Worm (Caenorhabditis elegans) whole organism, young adult: ENCODE measurements around the gene anmt-2.
"Not testable (repeated sequence)": the region's sequence is repeated elsewhere in the genome, so short reads cannot be mapped to it uniquely, and the experiment has no call there.

Experiments
- B0019.2 ChIP-seq: fragments of 200-800 bp; sonication (Bioruptor generic); conservative IDR thresholded peaks from 2 replicates; pipeline ENCODE4 v1.3.6; 2022; ENCODE audit warnings: missing genetic modification reagents, missing genetic modification characterization, missing compliant biosample characterization
- C17E4.6 ChIP-seq: fragments of 200-800 bp; sonication (Bioruptor generic); IDR thresholded peaks from 2 replicates; pipeline ENCODE4 v1.3.6; 2022; ENCODE audit warnings: missing genetic modification reagents, missing genetic modification characterization, missing compliant biosample characterization
- D2030.7 ChIP-seq: fragments of 200-800 bp; sonication (Bioruptor generic); IDR thresholded peaks from 2 replicates; pipeline ENCODE4 v1.3.6; 2022; ENCODE audit warnings: missing genetic modification reagents, missing genetic modification characterization, missing compliant biosample characterization
- F10E7.11 ChIP-seq: sonication (generic microtip); optimal IDR thresholded peaks from 2 replicates; lab custom pipeline; 2017; ENCODE audit warnings: mild to moderate bottlenecking, missing genetic modification characterization, moderate library complexity, missing compliant biosample characterization
- F39B2.1 ChIP-seq: fragments of 200-800 bp; sonication (Bioruptor generic); IDR thresholded peaks from 2 replicates; pipeline ENCODE4 v1.3.6; 2022; ENCODE audit warnings: missing genetic modification reagents, missing genetic modification characterization, missing compliant biosample characterization
- F52B5.7 ChIP-seq: sonication (generic microtip); optimal IDR thresholded peaks from 2 replicates; lab custom pipeline; 2016; ENCODE audit warnings: mild to moderate bottlenecking, missing genetic modification characterization, missing compliant biosample characterization
- T26A5.8 ChIP-seq: sonication (generic microtip); optimal IDR thresholded peaks from 2 replicates; lab custom pipeline; 2016; ENCODE audit warnings: missing genetic modification characterization, missing compliant biosample characterization
- Y67H2A.10 ChIP-seq: fragments of 200-800 bp; sonication (Bioruptor generic); conservative IDR thresholded peaks from 2 replicates; pipeline ENCODE4 v1.3.6; 2022; ENCODE audit warnings: missing genetic modification reagents, missing genetic modification characterization, missing compliant biosample characterization
- ZK185.1 ChIP-seq: sonication (generic microtip); optimal IDR thresholded peaks from 2 replicates; lab custom pipeline; 2016; ENCODE audit warnings: mild to moderate bottlenecking, missing genetic modification characterization, missing compliant biosample characterization; ENCODE audit not compliant: poor library complexity, severe bottlenecking
- ama-1 ChIP-seq, 3 experiments: fragments of 150-350 bp in 1 of 3; sonication (generic microtip) in 2 of 3; optimal IDR thresholded peaks; 2 replicates each; lab custom pipeline; 2014 to 2018; ENCODE audit warnings: missing biosample characterization in 2 of 3, missing genetic modification characterization in 2 of 3, missing genetic modification reagents in 2 of 3
- athp-1 ChIP-seq: sonication (generic microtip); optimal IDR thresholded peaks from 2 replicates; lab custom pipeline; 2017; ENCODE audit warnings: mild to moderate bottlenecking, missing genetic modification characterization, missing compliant biosample characterization
- cebp-1 ChIP-seq, 2 experiments: fragments of 200-800 bp in 1 of 2; sonication (Bioruptor generic) in 1 of 2; sonication (generic microtip) in 1 of 2; IDR thresholded peaks in 1 of 2; optimal IDR thresholded peaks in 1 of 2; 2 replicates each; pipeline versions ENCODE4 v1.3.6 to Lab custom; 2017 to 2022; ENCODE audit warnings: missing compliant biosample characterization in 2 of 2, missing genetic modification characterization in 2 of 2, mild to moderate bottlenecking in 1 of 2, missing genetic modification reagents in 1 of 2, moderate library complexity in 1 of 2
- die-1 ChIP-seq: sonication (generic microtip); optimal IDR thresholded peaks from 2 replicates; lab custom pipeline; 2016; ENCODE audit warnings: missing genotype, mild to moderate bottlenecking, missing genetic modification characterization, missing compliant biosample characterization
- dpff-1 ChIP-seq: sonication (generic microtip); optimal IDR thresholded peaks from 2 replicates; lab custom pipeline; 2017; ENCODE audit warnings: mild to moderate bottlenecking, missing genetic modification characterization, missing compliant biosample characterization
- dpl-1 ChIP-seq: fragments of 150-350 bp; optimal IDR thresholded peaks from 2 replicates; lab custom pipeline; 2014; ENCODE audit warnings: missing biosample characterization, missing genetic modification reagents, missing genetic modification characterization
- egrh-3 ChIP-seq: fragments of 200-800 bp; sonication (Bioruptor generic); IDR thresholded peaks from 2 replicates; pipeline ENCODE4 v1.3.6; 2022; ENCODE audit warnings: missing genetic modification reagents, missing genetic modification characterization, missing compliant biosample characterization
- ets-4 ChIP-seq: fragments of 200-800 bp; sonication (Bioruptor generic); optimal IDR thresholded peaks from 2 replicates; lab custom pipeline; 2018; ENCODE audit warnings: mild to moderate bottlenecking, missing genetic modification characterization, missing compliant biosample characterization
- him-1 ChIP-seq: sonication (generic microtip); optimal IDR thresholded peaks from 2 replicates; lab custom pipeline; 2016; ENCODE audit warnings: missing genotype, missing genetic modification reagents, missing genetic modification characterization, missing compliant biosample characterization
- lin-35 ChIP-seq, 3 experiments: fragments of 150-350 bp in 2 of 3; sonication (generic microtip) in 1 of 3; optimal IDR thresholded peaks; 2 replicates each; lab custom pipeline; 2014 to 2018; ENCODE audit warnings: missing biosample characterization in 3 of 3, missing genetic modification characterization in 3 of 3, missing genetic modification reagents in 3 of 3
- lsy-27 ChIP-seq: sonication (generic microtip); optimal IDR thresholded peaks from 2 replicates; lab custom pipeline; 2017; ENCODE audit warnings: missing genetic modification characterization, mild to moderate bottlenecking, missing compliant biosample characterization, antibody characterized with exemption, missing genotype, borderline replicate concordance; ENCODE audit not compliant: insufficient read depth
- madf-10 ChIP-seq: sonication (generic microtip); optimal IDR thresholded peaks from 2 replicates; lab custom pipeline; 2016; ENCODE audit warnings: mild to moderate bottlenecking, missing genetic modification characterization, missing compliant biosample characterization
- madf-6 ChIP-seq: fragments of 200-800 bp; sonication (Bioruptor generic); IDR thresholded peaks from 2 replicates; pipeline ENCODE4 v1.3.6; 2022; ENCODE audit warnings: missing genetic modification reagents, missing genetic modification characterization, missing compliant biosample characterization
- mel-28 ChIP-seq: sonication (generic microtip); optimal IDR thresholded peaks from 2 replicates; lab custom pipeline; 2016; ENCODE audit warnings: borderline replicate concordance, mild to moderate bottlenecking, missing genetic modification characterization, missing compliant biosample characterization
- mes-4 ChIP-seq: sonication (generic microtip); optimal IDR thresholded peaks from 2 replicates; lab custom pipeline; 2016; ENCODE audit warnings: missing genotype, missing genetic modification characterization, missing compliant biosample characterization
- nfya-1 ChIP-seq: sonication (generic microtip); optimal IDR thresholded peaks from 2 replicates; lab custom pipeline; 2017; ENCODE audit warnings: antibody characterized with exemption, missing compliant biosample characterization, missing genetic modification characterization, borderline replicate concordance; ENCODE audit not compliant: insufficient read depth
- nhr-120 ChIP-seq: fragments of 200-800 bp; sonication (Bioruptor generic); IDR thresholded peaks from 2 replicates; pipeline ENCODE4 v1.3.6; 2022; ENCODE audit warnings: missing genetic modification characterization, missing compliant biosample characterization
- nhr-179 ChIP-seq: sonication (generic microtip); optimal IDR thresholded peaks from 2 replicates; lab custom pipeline; 2016; ENCODE audit warnings: mild to moderate bottlenecking, missing genetic modification characterization, missing compliant biosample characterization
- pbrm-1 ChIP-seq: fragments of 200-800 bp; sonication (Bioruptor generic); IDR thresholded peaks from 2 replicates; pipeline ENCODE4 v1.3.6; 2022; ENCODE audit warnings: missing genetic modification reagents, missing genetic modification characterization, missing compliant biosample characterization
- repo-1 ChIP-seq: sonication (generic microtip); optimal IDR thresholded peaks from 2 replicates; lab custom pipeline; 2017; ENCODE audit warnings: mild to moderate bottlenecking, missing genetic modification characterization, missing compliant biosample characterization
- sea-2 ChIP-seq: fragments of 200-800 bp; sonication (Bioruptor generic); IDR thresholded peaks from 2 replicates; pipeline ENCODE4 v1.3.6; 2022; ENCODE audit warnings: missing genetic modification characterization, missing compliant biosample characterization
- snpc-1.3 ChIP-seq: sonication (generic microtip); optimal IDR thresholded peaks from 2 replicates; lab custom pipeline; 2017; ENCODE audit warnings: missing genetic modification characterization, mild to moderate bottlenecking, missing compliant biosample characterization, antibody characterized with exemption, moderate library complexity, missing genotype, missing genetic modification reagents; ENCODE audit not compliant: insufficient read depth
- snpc-3.4 ChIP-seq: sonication (generic microtip); optimal IDR thresholded peaks from 2 replicates; lab custom pipeline; 2017; ENCODE audit warnings: missing genetic modification characterization, mild to moderate bottlenecking, missing compliant biosample characterization, antibody characterized with exemption, moderate library complexity, missing genotype, missing genetic modification reagents
- sptf-2 ChIP-seq: fragments of 200-800 bp; sonication (Bioruptor generic); optimal IDR thresholded peaks from 2 replicates; lab custom pipeline; 2018; ENCODE audit warnings: mild to moderate bottlenecking, missing genetic modification characterization, missing compliant biosample characterization
- tbx-9 ChIP-seq: sonication (generic microtip); optimal IDR thresholded peaks from 2 replicates; lab custom pipeline; 2016; ENCODE audit warnings: borderline replicate concordance, missing genetic modification characterization, inconsistent platforms, missing compliant biosample characterization
- unc-62 ChIP-seq: fragments of 150-350 bp; optimal IDR thresholded peaks from 2 replicates; lab custom pipeline; 2014; ENCODE audit warnings: missing biosample characterization, missing genetic modification reagents, missing genetic modification characterization
- ztf-18 ChIP-seq: sonication (generic microtip); optimal IDR thresholded peaks from 2 replicates; lab custom pipeline; 2016; ENCODE audit warnings: missing genotype, mild to moderate bottlenecking, missing genetic modification characterization, missing compliant biosample characterization
- ztf-6 ChIP-seq: fragments of 200-800 bp; sonication (Bioruptor generic); IDR thresholded peaks from 2 replicates; pipeline ENCODE4 v1.3.6; 2022; ENCODE audit warnings: missing genetic modification reagents, missing genetic modification characterization, missing compliant biosample characterization

The anmt-2 gene

DNA sequence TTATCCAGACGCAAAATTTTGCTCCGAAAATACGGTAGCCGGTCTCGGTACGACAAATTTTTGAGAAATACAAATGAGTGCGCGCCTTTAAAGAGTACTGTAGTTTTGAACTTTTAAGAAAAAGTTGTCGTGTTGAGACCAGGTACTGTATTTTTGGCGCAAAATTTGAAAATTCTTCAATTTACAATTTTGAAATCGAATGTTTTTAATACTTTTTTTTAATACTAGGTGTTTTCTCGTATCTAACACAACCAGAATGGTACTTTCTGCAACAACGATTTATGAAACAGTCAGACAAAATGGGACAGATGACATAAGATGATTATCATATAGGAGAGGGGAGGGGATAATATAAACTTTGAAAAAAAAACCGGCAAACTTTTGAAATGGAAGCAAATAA, 38.2 kb upstream of the anmt-2 start (continued):
- TF ChIP-seq dpff-1 (peak; percentile 27), repo-1 (tag; lab: Kevin White, UChicago) (peak; percentile 50), snpc-1.3 (tag; lab: Kevin White, UChicago) (peak; percentile 18), F10E7.11 (tag; lab: Kevin White, UChicago) (peak; percentile 33), sea-2 (GFP tag; lab: Robert Waterston, UW) (no peak)

DNA sequence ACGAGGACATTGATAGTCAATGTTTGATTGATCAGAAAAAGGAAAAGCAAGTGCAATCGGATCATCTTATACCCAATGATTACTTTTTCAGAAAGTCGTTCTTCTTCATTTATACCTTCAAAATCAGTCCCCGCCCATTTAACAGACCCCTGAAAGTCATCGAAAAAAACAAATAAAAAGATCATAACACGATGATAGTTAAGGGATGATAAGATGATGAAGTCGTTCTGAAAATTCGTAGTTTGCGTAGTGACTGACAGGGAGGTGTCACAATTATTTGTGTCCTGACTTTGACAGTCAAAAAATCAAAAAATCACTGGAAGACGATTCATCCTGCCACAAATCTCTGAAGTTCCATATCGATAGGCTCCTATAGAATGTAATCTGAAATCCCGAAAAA, 36.9 kb upstream of the anmt-2 start, which contains the start of gene ugt-66:
TSS of gene ugt-66 (minus strand) at position 101 of the 400 bp plus-strand sequence.
- no peak for TF ChIP-seq D2030.7 (GFP tag; lab: Robert Waterston, UW)
- TF ChIP-seq tbx-9 (tag; lab: Kevin White, UChicago): no peak
- TF ChIP-seq unc-62 (GFP tag; lab: Kevin White, UChicago): no peak
- no peak for TF ChIP-seq mes-4 (tag; lab: Kevin White, UChicago)
- TF ChIP-seq die-1 (tag; lab: Kevin White, UChicago): no peak
- TF ChIP-seq egrh-3 (GFP tag; lab: Robert Waterston, UW): no peak
- TF ChIP-seq ztf-18 (tag; lab: Kevin White, UChicago): no peak
- TF ChIP-seq lsy-27 (tag; lab: Kevin White, UChicago): no peak
- no peak for TF ChIP-seq dpl-1 (GFP tag; lab: Kevin White, UChicago)
- no peak for TF ChIP-seq sptf-2 (GFP tag; lab: Kevin White, UChicago)
- no peak for TF ChIP-seq lin-35 (GFP tag; optimal IDR thresholded peaks at IDR 0.05; lab: Kevin White, UChicago)
- no peak for TF ChIP-seq athp-1 (tag; lab: Kevin White, UChicago)
- TF ChIP-seq him-1: no peak
- no peak for TF ChIP-seq pbrm-1 (GFP tag; lab: Robert Waterston, UW)
- no peak for TF ChIP-seq mel-28
- TF ChIP-seq T26A5.8 (tag; lab: Kevin White, UChicago): no peak

ce11 chrIII:6190810-6191209, 33.3 kb upstream of the anmt-2 start, which contains the start of gene C23G10.5:
C23G10.5 (plus strand) TSS chrIII:6191110.
- TF ChIP-seq ztf-18 (tag; lab: Kevin White, UChicago): no peak
- no peak for TF ChIP-seq egrh-3 (GFP tag; lab: Robert Waterston, UW)

DNA sequence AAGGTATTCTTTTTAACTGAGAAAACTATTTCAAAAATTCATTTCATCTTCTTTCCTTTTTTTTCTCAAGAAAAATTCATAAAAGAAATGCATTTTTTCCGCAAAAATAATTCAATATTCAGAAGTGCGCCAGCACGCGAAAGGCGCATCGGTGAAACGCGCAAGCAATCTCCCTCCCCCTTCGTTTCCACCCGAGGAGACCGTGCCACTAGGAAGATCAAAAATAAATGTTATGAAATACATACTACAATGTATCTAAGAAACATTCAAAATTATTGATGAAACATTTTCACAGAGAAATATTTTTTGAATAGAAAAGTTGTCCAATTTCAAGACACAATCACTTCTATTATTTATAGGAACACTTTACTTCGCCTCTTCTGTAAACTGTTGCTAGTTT, 30.5 kb upstream of the anmt-2 start:
- TF ChIP-seq ztf-18 (tag; lab: Kevin White, UChicago) (peak; percentile 76), cebp-1 (GFP tag; IDR thresholded peaks at IDR 0.05; lab: Robert Waterston, UW) (peak; percentile 68)
- TF ChIP-seq cebp-1 (tag; optimal IDR thresholded peaks at IDR 0.05; lab: Kevin White, UChicago): not testable (repeated sequence)

ce11 chrIII:6183118-6183517, 25.6 kb upstream of the anmt-2 start, which contains the start of gene nas-28:
nas-28 (minus strand) TSS chrIII:6183218.
- TF ChIP-seq sptf-2 (GFP tag; lab: Kevin White, UChicago) (no peak), ZK185.1 (no peak), nhr-120 (GFP tag; lab: Robert Waterston, UW) (no peak), nhr-179 (tag; lab: Kevin White, UChicago) (no peak), lsy-27 (tag; lab: Kevin White, UChicago) (no peak), ama-1 (optimal IDR thresholded peaks at IDR 0.05; lab: Kevin White, UChicago) (no peak), ama-1 (GFP tag; optimal IDR thresholded peaks at IDR 0.05; lab: Kevin White, UChicago) (no peak), F52B5.7 (tag; lab: Kevin White, UChicago) (no peak), athp-1 (tag; lab: Kevin White, UChicago) (no peak), madf-10 (tag; lab: Kevin White, UChicago) (no peak), snpc-3.4 (tag; lab: Kevin White, UChicago) (no peak), ets-4 (no peak), C17E4.6 (GFP tag; lab: Robert Waterston, UW) (no peak), F39B2.1 (GFP tag; lab: Robert Waterston, UW) (no peak), nfya-1 (tag; lab: Kevin White, UChicago) (no peak), Y67H2A.10 (GFP tag; lab: Robert Waterston, UW) (no peak), F10E7.11 (tag; lab: Kevin White, UChicago) (no peak), B0019.2 (no peak), madf-6 (GFP tag; lab: Robert Waterston, UW) (no peak), ztf-6 (GFP tag; lab: Robert Waterston, UW) (no peak)
